Worm (Caenorhabditis elegans): Measurements from ENCODE around the gene T22B2.2.

DNA sequence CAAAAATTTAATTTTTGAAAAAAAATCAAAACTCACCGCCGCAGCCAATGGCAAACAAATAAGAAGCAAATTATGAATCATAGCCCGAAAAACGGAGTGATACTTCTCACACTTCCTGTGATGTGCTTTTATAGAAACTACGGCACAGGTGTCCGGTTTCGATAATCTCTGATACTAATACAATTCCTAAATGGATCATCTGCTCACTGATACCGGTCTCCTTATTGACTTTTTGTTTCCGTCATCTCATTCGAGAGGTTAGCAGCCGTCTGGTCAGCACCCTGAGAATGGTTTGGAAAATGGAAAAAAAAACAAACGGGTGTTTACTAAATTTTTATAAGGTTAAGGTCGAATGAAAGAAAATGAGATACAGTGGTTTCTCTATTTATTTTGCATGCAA lies 4.5 kb upstream of the T22B2.2 start, which contains the start of gene idpp-9:
- TF ChIP-seq lin-15B (tag; optimal IDR thresholded peaks at IDR 0.05) = no peak
- TF ChIP-seq ceh-20 (GFP tag; IDR thresholded peaks at IDR 0.05) = no peak
- no peak for TF ChIP-seq nhr-76 (tag; optimal IDR thresholded peaks at IDR 0.05)
- TF ChIP-seq lin-39 (tag; optimal IDR thresholded peaks at IDR 0.05) = no peak
- no peak for TF ChIP-seq nhr-77 (tag; optimal IDR thresholded peaks at IDR 0.05)
- no peak for TF ChIP-seq mdl-1 (tag; optimal IDR thresholded peaks at IDR 0.05)
- TF ChIP-seq zfp-2 (tag; optimal IDR thresholded peaks at IDR 0.05) = no peak
- no peak for TF ChIP-seq pha-4 (GFP tag; IDR thresholded peaks at IDR 0.05)
- no peak for TF ChIP-seq pha-4 (tag; optimal IDR thresholded peaks at IDR 0.05)
- no peak for TF ChIP-seq aly-2 (tag; optimal IDR thresholded peaks at IDR 0.05)
- TF ChIP-seq nhr-6 (tag; optimal IDR thresholded peaks at IDR 0.05) = no peak
- no peak for TF ChIP-seq nhr-237 (tag; optimal IDR thresholded peaks at IDR 0.05)
- no peak for TF ChIP-seq duxl-1 (tag; optimal IDR thresholded peaks at IDR 0.05; ENCODE audit: poor library complexity)
- TF ChIP-seq unc-62 (GFP tag; optimal IDR thresholded peaks at IDR 0.05 in 1 of 2) = no peak
- no peak for TF ChIP-seq unc-62 (tag; optimal IDR thresholded peaks at IDR 0.05)
- TF ChIP-seq ztf-11 (tag; optimal IDR thresholded peaks at IDR 0.05) = no peak

Data from whole organism, L4 larva.